Fruit fly (Drosophila melanogaster): ENCODE measurements around the gene TotF.
A peak's percentile ranks its signal among the peaks of the same experiment; 100 is the strongest.

The TotF gene

dm6 chr2L:19869937-19870336 is 42.2 kb downstream of the TotF start (continued):
- peak; percentile 69 to 70 for TF ChIP-seq dpn (GFP tag; optimal IDR thresholded peaks at IDR 0.05)
- no peak for TF ChIP-seq Hr39 (optimal IDR thresholded peaks at IDR 0.05)
- TF ChIP-seq CG6175 (GFP tag; IDR thresholded peaks at IDR 0.05) = 0 out of 3 replicates have a peak, but pooled peaks have one; percentile 37
- peak; percentile 79; the same call in 1 of the 3 replicates for TF ChIP-seq gce (GFP tag; IDR thresholded peaks at IDR 0.05)
- no peak for TF ChIP-seq CG10431 (GFP tag; optimal IDR thresholded peaks at IDR 0.05)
- TF ChIP-seq klu (GFP tag; IDR thresholded peaks at IDR 0.05) = peak; percentile 62
- TF ChIP-seq CG2712 (tag; optimal IDR thresholded peaks at IDR 0.05) = peak; percentile 86
- TF ChIP-seq CG31224 (GFP tag; IDR thresholded peaks at IDR 0.05) = peak; percentile 75
- TF ChIP-seq CG7839 (tag; optimal IDR thresholded peaks at IDR 0.05) = peak; percentile 72
- TF ChIP-seq sna (GFP tag; IDR thresholded peaks at IDR 0.05; ENCODE audit: partially characterized antibody) = no peak
- peak; percentile 61 for TF ChIP-seq CG11696 (GFP tag; IDR thresholded peaks at IDR 0.05)
- peak; percentile 85 for TF ChIP-seq H15 (GFP tag; IDR thresholded peaks at IDR 0.05)
- TF ChIP-seq hth (optimal IDR thresholded peaks at IDR 0.05) = no peak
- TF ChIP-seq Rx (GFP tag; IDR thresholded peaks at IDR 0.05) = peak; percentile 85
- peak; percentile 65; the same call in 1 of the 2 replicates for TF ChIP-seq ro (GFP tag; IDR thresholded peaks at IDR 0.05)
- peak; percentile 1 for TF ChIP-seq CG2116 (GFP tag; optimal IDR thresholded peaks at IDR 0.05)
- TF ChIP-seq CG5180 (GFP tag; optimal IDR thresholded peaks at IDR 0.05) = no peak
- TF ChIP-seq eyg (GFP tag; optimal IDR thresholded peaks at IDR 0.05) = peak; percentile 6
- no peak for TF ChIP-seq Vsx1 (GFP tag; optimal IDR thresholded peaks at IDR 0.05)
- TF ChIP-seq CG2678 (tag; optimal IDR thresholded peaks at IDR 0.05) = peak; percentile 66
- peak; percentile 78 for TF ChIP-seq HLH3B (GFP tag; IDR thresholded peaks at IDR 0.05)
- TF ChIP-seq disco-r (GFP tag; optimal IDR thresholded peaks at IDR 0.05) = peak; percentile 2
- peak; percentile 84 for TF ChIP-seq row (GFP tag; IDR thresholded peaks at IDR 0.05)
- TF ChIP-seq jigr1 (GFP tag; IDR thresholded peaks at IDR 0.05) = peak; percentile 37; the same call in 1 of the 3 replicates
- peak; percentile 69 for TF ChIP-seq ssp (GFP tag; IDR thresholded peaks at IDR 0.05)
- no peak for TF ChIP-seq kah (GFP tag; optimal IDR thresholded peaks at IDR 0.05)
- peak; percentile 4 for TF ChIP-seq nom (GFP tag; optimal IDR thresholded peaks at IDR 0.05)
- TF ChIP-seq CrebB (tag; optimal IDR thresholded peaks at IDR 0.05) = no peak
- TF ChIP-seq CG18262 (tag; optimal IDR thresholded peaks at IDR 0.05) = peak; percentile 72
- TF ChIP-seq hbn (GFP tag; IDR thresholded peaks at IDR 0.05; ENCODE audit: partially characterized antibody) = no peak
- peak; percentile 86 for TF ChIP-seq CG6689 (GFP tag; IDR thresholded peaks at IDR 0.05)
- no peak for TF ChIP-seq Neu2 (GFP tag; optimal IDR thresholded peaks at IDR 0.05; ENCODE audit: borderline replicate concordance)
- TF ChIP-seq CG17328 (GFP tag; IDR thresholded peaks at IDR 0.05) = peak; percentile 83
- no peak for TF ChIP-seq CG12299 (tag; optimal IDR thresholded peaks at IDR 0.05)
- 0 out of 2 replicates have a peak, but pooled peaks have one; percentile 62 for TF ChIP-seq peb (GFP tag; IDR thresholded peaks at IDR 0.05)
- no peak for TF ChIP-seq cas (GFP tag; IDR thresholded peaks at IDR 0.05)
- TF ChIP-seq slou (GFP tag; optimal IDR thresholded peaks at IDR 0.05) = peak; percentile 56
- TF ChIP-seq chm (GFP tag; IDR thresholded peaks at IDR 0.05) = peak; percentile 90
- peak; percentile 51 for TF ChIP-seq CG1602 (GFP tag; optimal IDR thresholded peaks at IDR 0.05)
- TF ChIP-seq Taf1 (GFP tag; IDR thresholded peaks at IDR 0.05) = peak; percentile 59
- peak; percentile 62 for TF ChIP-seq CG6813 (GFP tag; optimal IDR thresholded peaks at IDR 0.05)
- peak; percentile 86 for TF ChIP-seq CG32772 (GFP tag; IDR thresholded peaks at IDR 0.05)
- peak; percentile 36 for TF ChIP-seq Ets97D (GFP tag; optimal IDR thresholded peaks at IDR 0.05)
- TF ChIP-seq croc (GFP tag; conservative IDR thresholded peaks at IDR 0.05) = peak; percentile 58
- TF ChIP-seq Hr78 (GFP tag; optimal IDR thresholded peaks at IDR 0.05) = no peak
- TF ChIP-seq CG14710 (tag; optimal IDR thresholded peaks at IDR 0.05) = peak; percentile 63
- peak; percentile 58; the same call in 1 of the 2 replicates for TF ChIP-seq CG16779 (GFP tag; IDR thresholded peaks at IDR 0.05)
- no peak for TF ChIP-seq Lpt (GFP tag; optimal IDR thresholded peaks at IDR 0.05)
- TF ChIP-seq B-H2 (GFP tag; optimal IDR thresholded peaks at IDR 0.05) = no peak
- TF ChIP-seq insv (GFP tag; optimal IDR thresholded peaks at IDR 0.05) = no peak
- TF ChIP-seq CG2875 (GFP tag; optimal IDR thresholded peaks at IDR 0.05) = peak; percentile 4
- TF ChIP-seq CG8281 (tag; optimal IDR thresholded peaks at IDR 0.05) = no peak

Measured in whole organism, embryonic.